Fruit fly (Drosophila melanogaster) whole organism, prepupa: ENCODE measurements around the gene CG17931.

ENCODE experiments used
- CG10669 ChIP-seq: fragments of 200-800 bp; sonication (Bioruptor generic); optimal IDR thresholded peaks from 3 replicates; lab custom pipeline; 2018; ENCODE audit warnings: missing biosample characterization, mild to moderate bottlenecking, missing genetic modification characterization, moderate library complexity
- CG32006 ChIP-seq: fragments of 200-800 bp; sonication (Bioruptor generic); optimal IDR thresholded peaks from 3 replicates; lab custom pipeline; 2017; ENCODE audit warnings: missing biosample characterization, mild to moderate bottlenecking, missing genetic modification characterization
- CG34406 ChIP-seq: fragments of 200-800 bp; sonication (Bioruptor generic); optimal IDR thresholded peaks from 3 replicates; lab custom pipeline; 2016; ENCODE audit warnings: missing biosample characterization, missing genetic modification characterization
- CG8319 ChIP-seq: fragments of 200-800 bp; sonication (Bioruptor generic); optimal IDR thresholded peaks from 3 replicates; lab custom pipeline; 2016; ENCODE audit warnings: missing biosample characterization, missing genetic modification characterization
- CG9139 ChIP-seq: fragments of 200-800 bp; sonication (Bioruptor generic); optimal IDR thresholded peaks from 3 replicates; lab custom pipeline; 2017; ENCODE audit warnings: missing biosample characterization, mild to moderate bottlenecking, missing genetic modification characterization
- Ets96B ChIP-seq: fragments of 200-800 bp; optimal IDR thresholded peaks from 2 replicates; lab custom pipeline; 2019; ENCODE audit warnings: missing biosample characterization, mild to moderate bottlenecking, missing genetic modification characterization, moderate library complexity
- OdsH ChIP-seq: fragments of 200-800 bp; sonication (Bioruptor generic); optimal IDR thresholded peaks from 3 replicates; lab custom pipeline; 2016; ENCODE audit warnings: missing biosample characterization, missing genetic modification characterization
- achi ChIP-seq: fragments of 200-800 bp; sonication (Bioruptor generic); optimal IDR thresholded peaks from 3 replicates; lab custom pipeline; 2016; ENCODE audit warnings: missing biosample characterization, missing genetic modification characterization
- cyc ChIP-seq: fragments of 200-800 bp; sonication (Bioruptor generic); optimal IDR thresholded peaks from 3 replicates; lab custom pipeline; 2016; ENCODE audit warnings: missing biosample characterization, missing genetic modification characterization
- fkh ChIP-seq: fragments of 200-800 bp; sonication (Bioruptor generic); optimal IDR thresholded peaks from 3 replicates; lab custom pipeline; 2017; ENCODE audit warnings: missing biosample characterization, mild to moderate bottlenecking, missing genetic modification characterization, moderate library complexity
- salr ChIP-seq, 2 experiments: fragments of 200-800 bp; sonication (Bioruptor generic); optimal IDR thresholded peaks; 3 replicates each; lab custom pipeline; 2016 to 2018; ENCODE audit warnings: missing biosample characterization in 2 of 2, missing genetic modification characterization in 2 of 2, mild to moderate bottlenecking in 1 of 2

DNA sequence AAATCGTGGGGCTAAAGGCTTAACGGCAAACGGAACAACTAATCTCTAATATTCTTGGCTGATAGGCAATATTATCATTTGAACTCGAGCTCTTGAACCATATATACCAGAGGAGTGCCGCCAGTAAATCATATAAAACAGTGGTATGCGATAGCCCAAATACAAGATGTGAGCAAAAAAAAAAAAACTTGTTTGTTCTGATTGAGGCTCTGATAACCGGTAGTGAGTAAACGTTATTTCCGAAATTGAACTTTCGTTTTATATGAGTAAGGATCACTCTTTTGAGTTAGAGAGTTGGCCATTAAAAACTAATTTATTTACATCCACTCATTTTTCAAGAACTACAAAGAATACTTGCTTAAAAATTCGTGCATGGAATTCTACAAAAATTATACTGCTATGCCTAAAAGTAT is 49.2 kb downstream of the CG17931 start:
- no peak for TF ChIP-seq CG10669 (GFP tag; lab: Kevin White, UChicago)
- TF ChIP-seq salr (GFP tag; optimal IDR thresholded peaks at IDR 0.05; lab: Kevin White, UChicago): no peak
- no peak for TF ChIP-seq CG8319 (GFP tag; lab: Kevin White, UChicago)
- no peak for TF ChIP-seq CG34406 (GFP tag; lab: Kevin White, UChicago)
- TF ChIP-seq fkh (GFP tag; lab: Kevin White, UChicago): no peak
- TF ChIP-seq OdsH (GFP tag; lab: Kevin White, UChicago): no peak
- no peak for TF ChIP-seq Ets96B (tag; lab: Kevin White, UChicago)
- no peak for TF ChIP-seq achi (GFP tag; lab: Kevin White, UChicago)
- no peak for TF ChIP-seq CG32006 (GFP tag; lab: Kevin White, UChicago)
- no peak for TF ChIP-seq CG9139 (GFP tag; lab: Kevin White, UChicago)
- no peak for TF ChIP-seq cyc (GFP tag; lab: Kevin White, UChicago)
